Worm (Caenorhabditis elegans): Measurements from ENCODE around the gene snn-1.

snn-1 gene

DNA sequence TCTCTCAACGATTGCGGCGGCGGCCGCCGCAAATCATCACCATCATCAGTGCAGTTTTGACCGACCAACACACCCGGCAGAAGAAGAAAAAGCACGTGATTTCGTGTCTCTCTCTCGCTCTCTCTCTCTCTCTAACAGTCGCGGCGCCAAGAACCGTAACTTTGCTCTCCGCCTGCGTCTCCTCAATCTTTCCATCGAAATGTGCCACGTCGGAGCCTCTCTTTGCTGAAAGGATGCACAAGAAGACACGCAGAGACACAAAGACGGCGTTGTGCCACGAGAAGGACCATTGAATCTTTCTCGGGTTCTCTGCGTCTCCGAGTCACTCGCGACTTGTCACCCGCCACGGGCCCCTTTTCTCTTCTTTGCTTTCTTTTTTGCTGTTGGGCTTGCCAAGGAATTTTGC, 43.0 kb upstream of the snn-1 start:
- TF ChIP-seq nhr-90 (tag; optimal IDR thresholded peaks at IDR 0.05) (peak; percentile 27), pbrm-1 (GFP tag; IDR thresholded peaks at IDR 0.05) (0 out of 2 replicates have a peak, but pooled peaks have one; percentile 52), ceh-27 (GFP tag; optimal IDR thresholded peaks at IDR 0.05) (peak; percentile 46), C17E4.6 (GFP tag; IDR thresholded peaks at IDR 0.05) (no peak), rcor-1 (GFP tag; IDR thresholded peaks at IDR 0.05) (0 out of 2 replicates have a peak, but pooled peaks have one; percentile 14), let-607 (tag; optimal IDR thresholded peaks at IDR 0.05) (peak; percentile 11 to 82), snpc-4 (GFP tag; optimal IDR thresholded peaks at IDR 0.05) (no peak), snpc-4 (tag; optimal IDR thresholded peaks at IDR 0.05) (peak in 2 of 4 experiments; percentile 24 to 30), egl-44 (GFP tag; IDR thresholded peaks at IDR 0.05) (no peak), nhr-80 (tag; optimal IDR thresholded peaks at IDR 0.05) (peak; percentile 90), K12H6.12 (tag; optimal IDR thresholded peaks at IDR 0.05) (peak; percentile 90), somi-1 (GFP tag; optimal IDR thresholded peaks at IDR 0.05) (peak; percentile 46), egrh-3 (GFP tag; IDR thresholded peaks at IDR 0.05) (peak; percentile 39), madf-6 (GFP tag; IDR thresholded peaks at IDR 0.05) (no peak), hmg-1.2 (GFP tag; IDR thresholded peaks at IDR 0.05) (peak; percentile 55; the same call in 1 of the 2 replicates), lir-1 (GFP tag; conservative IDR thresholded peaks at IDR 0.05) (peak; percentile 35; the same call in 1 of the 2 replicates), madf-10 (tag; optimal IDR thresholded peaks at IDR 0.05) (peak; percentile 92), Y53F4B.3 (GFP tag; IDR thresholded peaks at IDR 0.05) (no peak), unc-62 (GFP tag; optimal IDR thresholded peaks at IDR 0.05) (no peak), nfyb-1 (GFP tag; IDR thresholded peaks at IDR 0.05) (peak; percentile 59; the same call in 1 of the 2 replicates), ztf-18 (tag; optimal IDR thresholded peaks at IDR 0.05) (peak; percentile 33), Y53G8AR.9 (GFP tag; conservative IDR thresholded peaks at IDR 0.05) (0 out of 2 replicates have a peak, but pooled peaks have one; percentile 39), mel-28 (tag; optimal IDR thresholded peaks at IDR 0.05; ENCODE audit: borderline replicate concordance) (no peak), tbp1 (GFP tag; optimal IDR thresholded peaks at IDR 0.05) (peak; percentile 34), lin-35 (GFP tag; optimal IDR thresholded peaks at IDR 0.05) (peak in 1 of 3 experiments; percentile 2), F52B5.7 (tag; optimal IDR thresholded peaks at IDR 0.05) (peak; percentile 27), zfh-2 (GFP tag; conservative IDR thresholded peaks at IDR 0.05) (peak; percentile 98), lin-26 (GFP tag; IDR thresholded peaks at IDR 0.05) (peak; percentile 59; the same call in 1 of the 2 replicates), atf-7 (tag; optimal IDR thresholded peaks at IDR 0.05) (peak; percentile 29), B0336.3 (GFP tag; IDR thresholded peaks at IDR 0.05) (peak; percentile 57; the same call in 1 of the 2 replicates), lin-40 (tag; optimal IDR thresholded peaks at IDR 0.05) (peak; percentile 65), fkh-3 (tag; optimal IDR thresholded peaks at IDR 0.05) (no peak), mcd-1 (GFP tag; IDR thresholded peaks at IDR 0.05) (peak; percentile 63), F33H1.4 (GFP tag; IDR thresholded peaks at IDR 0.05) (no peak), cebp-1 (GFP tag; IDR thresholded peaks at IDR 0.05) (no peak; the same call in 1 of the 2 replicates), cebp-1 (tag; optimal IDR thresholded peaks at IDR 0.05) (peak; percentile 75), dox-1 (GFP tag; IDR thresholded peaks at IDR 0.05) (peak; percentile 74), ztf-26 (tag; optimal IDR thresholded peaks at IDR 0.05) (peak; percentile 7), attf-5 (GFP tag; optimal IDR thresholded peaks at IDR 0.05) (peak; percentile 73)

DNA sequence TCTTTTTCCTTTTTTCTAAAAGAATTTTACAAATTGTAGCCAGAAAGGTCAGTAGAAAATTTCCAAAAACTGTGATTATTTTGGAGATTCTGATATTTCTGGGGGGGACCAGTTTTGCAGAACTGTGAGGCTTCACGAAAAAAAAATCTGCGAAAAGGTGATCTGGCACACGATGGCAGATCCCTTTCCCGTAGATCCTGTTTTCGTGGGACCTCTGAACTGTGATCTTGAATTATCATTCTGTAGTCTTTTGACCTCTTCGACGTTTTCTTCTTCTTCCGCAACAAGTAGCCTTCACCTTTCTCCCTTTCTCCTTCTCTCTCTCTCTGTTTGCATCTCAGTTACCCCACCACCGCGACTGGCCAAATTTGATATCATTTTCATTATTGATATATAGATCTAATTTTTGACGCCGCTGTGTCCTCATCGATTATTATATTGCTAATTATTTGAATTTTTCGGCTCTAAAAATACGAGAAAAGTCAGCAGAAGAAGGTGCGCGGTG, 39.1 kb upstream of the snn-1 start:
- peak; percentile 68 for TF ChIP-seq ceh-100 (GFP tag; IDR thresholded peaks at IDR 0.05)
- no peak for TF ChIP-seq Y67H2A.10 (GFP tag; conservative IDR thresholded peaks at IDR 0.05)
